Fruit fly (Drosophila melanogaster) whole organism, embryonic: ENCODE data around the gene yellow-e3.

Source experiments
- CG7786 ChIP-seq: fragments of 200-800 bp; sonication (Bioruptor generic); optimal IDR thresholded peaks from 2 replicates; lab custom pipeline; 2016; ENCODE audit warnings: missing biosample characterization, missing genetic modification characterization
- Sin3A ChIP-seq: fragments of >200 bp; optimal IDR thresholded peaks from 2 replicates; lab custom pipeline; 2018

dm6 chr3R:13365665-13366414 is 38.8 kb downstream of the yellow-e3 start:
- TF ChIP-seq CG7786 (GFP tag; lab: Kevin White, UChicago) = no peak
- no peak for TF ChIP-seq Sin3A (lab: Kevin White, UChicago)
